Fruit fly (Drosophila melanogaster): ENCODE results near the gene Larp4B.

- no peak for TF ChIP-seq Abd-B (GFP tag; optimal IDR thresholded peaks at IDR 0.05)
- no peak for TF ChIP-seq dsf (GFP tag; optimal IDR thresholded peaks at IDR 0.05; ENCODE audit: borderline replicate concordance)
- TF ChIP-seq lola (GFP tag; optimal IDR thresholded peaks at IDR 0.05): no peak
- TF ChIP-seq CG9705 (GFP tag; optimal IDR thresholded peaks at IDR 0.05): no peak
- TF ChIP-seq brk (GFP tag; optimal IDR thresholded peaks at IDR 0.05): no peak
- no peak for TF ChIP-seq usp (GFP tag; optimal IDR thresholded peaks at IDR 0.05)
Measured at dm6 chr3L:3203062-3203461, 21.6 kb upstream of the Larp4B start, which contains the start of gene CG32271.
